Fruit fly (Drosophila melanogaster): ENCODE results near the gene CG42724.

Gene CG42724

DNA sequence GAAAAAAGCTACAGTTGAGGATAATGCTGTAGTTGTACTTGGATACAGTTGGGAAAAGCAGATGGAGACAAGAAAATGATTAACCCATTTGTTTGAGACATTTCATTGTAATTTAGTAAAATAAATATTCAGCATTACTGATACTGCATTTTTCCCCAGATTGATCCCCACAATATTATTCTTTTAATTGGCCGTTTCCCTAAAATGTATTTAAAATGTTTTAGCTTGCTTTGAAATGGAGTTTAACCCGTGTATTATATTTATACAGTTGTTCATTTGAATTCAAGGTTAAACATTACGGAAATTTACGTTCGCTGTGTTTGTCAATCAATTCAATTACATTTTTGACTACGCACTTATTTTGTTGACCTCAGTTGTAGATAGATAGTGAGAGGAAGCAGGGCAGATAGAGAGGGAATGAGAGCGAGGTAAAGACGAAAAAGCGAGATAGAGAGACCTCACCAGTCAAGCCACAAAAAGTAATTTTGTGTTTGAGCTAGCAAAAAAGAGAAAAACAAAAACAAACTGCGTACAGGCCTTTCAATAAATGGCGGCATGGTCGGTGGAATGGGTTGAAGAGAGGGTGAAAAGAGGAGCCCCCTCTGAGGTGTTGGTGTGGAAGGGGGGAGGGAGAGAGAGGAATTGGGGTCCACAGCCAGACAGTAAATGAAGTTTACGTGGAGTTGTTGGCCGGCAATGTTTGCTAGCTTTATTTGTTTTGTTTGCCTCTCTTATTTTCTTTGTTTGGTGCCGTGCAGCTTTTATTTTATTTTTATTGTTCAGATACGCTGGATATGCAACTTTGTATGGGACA lies 42.5 kb upstream of the CG42724 start (continued):
- TF ChIP-seq spab (GFP tag; optimal IDR thresholded peaks at IDR 0.05) (peak; percentile 68), CG32006 (GFP tag; optimal IDR thresholded peaks at IDR 0.05) (peak; percentile 96), Sox102F (GFP tag; optimal IDR thresholded peaks at IDR 0.05) (peak; percentile 75), Sox14 (GFP tag; optimal IDR thresholded peaks at IDR 0.05) (peak; percentile 87), Blimp-1 (GFP tag; optimal IDR thresholded peaks at IDR 0.05) (no peak), CG6792 (GFP tag; optimal IDR thresholded peaks at IDR 0.05) (peak; percentile 81), eg (GFP tag; IDR thresholded peaks at IDR 0.05) (peak; percentile 61), net (GFP tag; optimal IDR thresholded peaks at IDR 0.05) (peak; percentile 85), Ets96B (tag; optimal IDR thresholded peaks at IDR 0.05) (peak; percentile 63), topi (GFP tag; optimal IDR thresholded peaks at IDR 0.05) (peak; percentile 75), dac (GFP tag; optimal IDR thresholded peaks at IDR 0.05) (peak; percentile 76), CG9139 (GFP tag; optimal IDR thresholded peaks at IDR 0.05) (peak; percentile 81), CG6276 (GFP tag; optimal IDR thresholded peaks at IDR 0.05) (peak; percentile 86), CG1621 (tag; optimal IDR thresholded peaks at IDR 0.05) (peak; percentile 63), Hr39 (GFP tag; optimal IDR thresholded peaks at IDR 0.05) (peak; percentile 78), dsx (GFP tag; optimal IDR thresholded peaks at IDR 0.05; ENCODE audit: poor library complexity, severe bottlenecking) (peak; percentile 99), CG10631 (GFP tag; optimal IDR thresholded peaks at IDR 0.05) (peak; percentile 87), Lpt (GFP tag; optimal IDR thresholded peaks at IDR 0.05) (peak; percentile 74), lz (GFP tag; optimal IDR thresholded peaks at IDR 0.05) (peak; percentile 79), Eip93F (GFP tag; optimal IDR thresholded peaks at IDR 0.05) (no peak)

DNA sequence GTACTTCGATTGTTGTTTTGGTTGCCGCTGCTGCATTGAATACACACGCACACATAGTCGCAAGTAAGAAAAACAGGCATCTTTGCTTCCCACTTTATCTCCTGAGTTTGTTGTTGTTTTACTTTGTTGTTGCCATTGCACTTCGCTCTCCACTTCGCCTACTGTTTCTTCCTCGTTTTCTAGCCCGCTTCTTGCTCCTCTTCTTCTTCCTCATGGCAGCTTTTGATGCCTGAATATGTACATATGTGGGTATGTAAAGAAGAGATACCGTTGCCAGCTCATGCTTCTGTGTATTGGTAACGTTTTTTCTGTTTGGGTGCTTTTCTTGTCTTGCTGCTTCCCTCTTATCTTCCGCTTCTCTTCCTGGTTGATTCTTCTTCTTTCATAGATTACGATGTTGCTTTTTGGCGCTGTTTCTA lies 41.1 kb upstream of the CG42724 start:
- TF ChIP-seq CG31627 (GFP tag; optimal IDR thresholded peaks at IDR 0.05) (no peak), topi (GFP tag; optimal IDR thresholded peaks at IDR 0.05) (no peak), OdsH (GFP tag; optimal IDR thresholded peaks at IDR 0.05) (no peak), CG11902 (GFP tag; optimal IDR thresholded peaks at IDR 0.05) (no peak), Sox15 (GFP tag; optimal IDR thresholded peaks at IDR 0.05) (no peak), CG8632 (GFP tag; optimal IDR thresholded peaks at IDR 0.05) (peak; percentile 13), CG34406 (GFP tag; optimal IDR thresholded peaks at IDR 0.05) (peak; percentile 22), CG10631 (GFP tag; optimal IDR thresholded peaks at IDR 0.05) (no peak), Lpt (GFP tag; optimal IDR thresholded peaks at IDR 0.05) (peak; percentile 50), CG15336 (GFP tag; IDR thresholded peaks at IDR 0.05) (peak; percentile 25; the same call in 1 of the 2 replicates), Ets96B (tag; optimal IDR thresholded peaks at IDR 0.05) (peak; percentile 19), ss (GFP tag; optimal IDR thresholded peaks at IDR 0.05) (peak; percentile 76 to 80), CG6854 (GFP tag; optimal IDR thresholded peaks at IDR 0.05) (peak; percentile 68), Eip75B (GFP tag; optimal IDR thresholded peaks at IDR 0.05) (peak; percentile 44), Sox102F (GFP tag; optimal IDR thresholded peaks at IDR 0.05) (no peak), svp (GFP tag) (peak; percentile 87), CG6792 (GFP tag; optimal IDR thresholded peaks at IDR 0.05) (no peak), fd85E (GFP tag; optimal IDR thresholded peaks at IDR 0.05) (no peak), CG1621 (tag; optimal IDR thresholded peaks at IDR 0.05) (peak; percentile 53), vri (GFP tag; optimal IDR thresholded peaks at IDR 0.05) (peak; percentile 38), CG6163 (GFP tag; IDR thresholded peaks at IDR 0.05) (peak; percentile 87), CG9139 (GFP tag; optimal IDR thresholded peaks at IDR 0.05) (peak; percentile 69), Hr38 (GFP tag; optimal IDR thresholded peaks at IDR 0.05) (no peak), Met (GFP tag; optimal IDR thresholded peaks at IDR 0.05) (no peak), CG11762 (GFP tag; optimal IDR thresholded peaks at IDR 0.05; ENCODE audit: insufficient read depth) (peak; percentile 10), acj6 (GFP tag; optimal IDR thresholded peaks at IDR 0.05) (no peak), Hr4 (GFP tag; optimal IDR thresholded peaks at IDR 0.05) (no peak), CG3032 (tag; optimal IDR thresholded peaks at IDR 0.05) (peak; percentile 10), CG3919 (GFP tag; optimal IDR thresholded peaks at IDR 0.05) (peak; percentile 50), dsx (GFP tag; optimal IDR thresholded peaks at IDR 0.05; ENCODE audit: poor library complexity, severe bottlenecking) (peak; percentile 93), Gug (GFP tag; IDR thresholded peaks at IDR 0.05) (no peak), cyc (GFP tag; optimal IDR thresholded peaks at IDR 0.05) (no peak), Smox (GFP tag; optimal IDR thresholded peaks at IDR 0.05) (no peak), Blimp-1 (GFP tag; optimal IDR thresholded peaks at IDR 0.05) (no peak), Hr39 (GFP tag; optimal IDR thresholded peaks at IDR 0.05) (no peak), CG32006 (GFP tag; optimal IDR thresholded peaks at IDR 0.05) (no peak), Eip78C (GFP tag) (peak; percentile 41), net (GFP tag; optimal IDR thresholded peaks at IDR 0.05) (no peak), pdm3 (GFP tag; optimal IDR thresholded peaks at IDR 0.05) (no peak), CG4318 (GFP tag; optimal IDR thresholded peaks at IDR 0.05) (no peak)
